Worm (Caenorhabditis elegans) whole organism, L1 larva: ENCODE results near the gene his-70.

ENCODE experiments used
- C16A3.4 ChIP-seq: fragments of 150-350 bp; optimal IDR thresholded peaks from 2 replicates; lab custom pipeline; 2014; ENCODE audit warnings: missing biosample characterization, missing genetic modification characterization
- F16B12.6 ChIP-seq: fragments of 150-350 bp; optimal IDR thresholded peaks from 2 replicates; lab custom pipeline; 2014; ENCODE audit warnings: missing biosample characterization, missing genetic modification characterization
- Y116A8C.19 ChIP-seq: sonication (generic microtip); optimal IDR thresholded peaks from 2 replicates; lab custom pipeline; 2016; ENCODE audit warnings: missing compliant biosample characterization, missing genetic modification characterization, borderline replicate concordance
- blmp-1 ChIP-seq: fragments of 150-350 bp; optimal IDR thresholded peaks from 2 replicates; lab custom pipeline; 2014; ENCODE audit warnings: missing biosample characterization, missing genetic modification characterization
- ceh-63 ChIP-seq: fragments of 200-800 bp; sonication (Bioruptor generic); optimal IDR thresholded peaks from 2 replicates; lab custom pipeline; 2018; ENCODE audit warnings: mild to moderate bottlenecking, missing genetic modification characterization, missing compliant biosample characterization
- ceh-82 ChIP-seq, 3 experiments: fragments of 150-350 bp in 1 of 3; sonication (generic microtip) in 2 of 3; optimal IDR thresholded peaks; 2 replicates each; lab custom pipeline; 2014 to 2017; ENCODE audit warnings: missing biosample characterization in 3 of 3, missing genetic modification characterization in 3 of 3
- ceh-90 ChIP-seq: sonication (generic microtip); optimal IDR thresholded peaks from 2 replicates; lab custom pipeline; 2016; ENCODE audit warnings: missing genetic modification characterization, missing compliant biosample characterization
- dsc-1 ChIP-seq: sonication (generic microtip); optimal IDR thresholded peaks from 2 replicates; lab custom pipeline; 2016; ENCODE audit warnings: mild to moderate bottlenecking, missing genetic modification characterization, missing compliant biosample characterization
- efl-1 ChIP-seq, 4 experiments: fragments of 150-350 bp; optimal IDR thresholded peaks in 3 of 4; peaks in 1 of 4; 1 replicate in 1 of 4; 2 replicates in 3 of 4; lab custom pipeline; 2014; ENCODE audit warnings: missing biosample characterization in 2 of 4, missing genetic modification characterization in 2 of 4, missing genetic modification reagents in 2 of 4
- egl-13 ChIP-seq: sonication (generic microtip); optimal IDR thresholded peaks from 2 replicates; lab custom pipeline; 2016; ENCODE audit warnings: missing genotype, missing genetic modification reagents, missing genetic modification characterization, missing compliant biosample characterization
- egl-27 ChIP-seq, 2 experiments: fragments of 150-350 bp in 1 of 2; sonication (generic microtip); optimal IDR thresholded peaks; 3 replicates each; lab custom pipeline; 2017 to 2018; ENCODE audit warnings: missing biosample characterization in 2 of 2, missing genetic modification characterization in 2 of 2, missing genetic modification reagents in 2 of 2
- elt-3 ChIP-seq, 6 experiments: fragments of 150-350 bp in 1 of 6; sonication (generic microtip); optimal IDR thresholded peaks; 2 replicates each; lab custom pipeline; 2017 to 2018; ENCODE audit warnings: missing biosample characterization in 6 of 6, missing genetic modification characterization in 6 of 6, inconsistent platforms in 1 of 6
- fkh-10 ChIP-seq: sonication (generic microtip); optimal IDR thresholded peaks from 2 replicates; lab custom pipeline; 2017; ENCODE audit warnings: missing biosample characterization, missing genetic modification reagents, missing genetic modification characterization
- irx-1 ChIP-seq: sonication (generic microtip); optimal IDR thresholded peaks from 2 replicates; lab custom pipeline; 2016; ENCODE audit warnings: missing genetic modification characterization, missing compliant biosample characterization
- jun-1 ChIP-seq: fragments of 150-350 bp; optimal IDR thresholded peaks from 2 replicates; lab custom pipeline; 2014; ENCODE audit warnings: missing biosample characterization, missing genetic modification reagents, missing genetic modification characterization
- lin-14 ChIP-seq: fragments of 200-800 bp; sonication (Bioruptor generic); optimal IDR thresholded peaks from 2 replicates; lab custom pipeline; 2018; ENCODE audit warnings: mild to moderate bottlenecking, missing genetic modification characterization, moderate library complexity, missing compliant biosample characterization
- lin-15B ChIP-seq: fragments of 150-350 bp; sonication (generic microtip); optimal IDR thresholded peaks from 3 replicates; lab custom pipeline; 2014; ENCODE audit warnings: missing biosample characterization, missing genetic modification characterization
- lin-35 ChIP-seq, 2 experiments: fragments of 150-350 bp; optimal IDR thresholded peaks; 2 replicates each; lab custom pipeline; 2014; ENCODE audit warnings: missing biosample characterization in 2 of 2, missing genetic modification characterization in 2 of 2, missing genetic modification reagents in 2 of 2
- lir-3 ChIP-seq: sonication (generic microtip); optimal IDR thresholded peaks from 2 replicates; lab custom pipeline; 2016; ENCODE audit warnings: mild to moderate bottlenecking, missing genetic modification characterization, moderate library complexity, missing compliant biosample characterization; ENCODE audit not compliant: poor library complexity
- mdl-1 ChIP-seq, 2 experiments: fragments of 150-350 bp; optimal IDR thresholded peaks; 2 replicates each; lab custom pipeline; 2014 to 2017; ENCODE audit warnings: missing biosample characterization in 2 of 2, missing genetic modification characterization in 2 of 2, inconsistent platforms in 1 of 2
- nhr-12 ChIP-seq: sonication (generic microtip); optimal IDR thresholded peaks from 2 replicates; lab custom pipeline; 2017; ENCODE audit warnings: missing biosample characterization, missing genetic modification characterization
- nhr-20 ChIP-seq: sonication (generic microtip); optimal IDR thresholded peaks from 2 replicates; lab custom pipeline; 2016; ENCODE audit warnings: mild to moderate bottlenecking, missing genetic modification characterization, missing compliant biosample characterization
- nhr-28 ChIP-seq: fragments of 150-350 bp; optimal IDR thresholded peaks from 2 replicates; lab custom pipeline; 2014; ENCODE audit warnings: missing biosample characterization, missing genetic modification characterization
- nhr-71 ChIP-seq: sonication (generic microtip); optimal IDR thresholded peaks from 2 replicates; lab custom pipeline; 2016; ENCODE audit warnings: mild to moderate bottlenecking, missing genetic modification characterization, moderate library complexity, missing compliant biosample characterization
- nhr-85 ChIP-seq: sonication (generic microtip); peaks from one replicate; lab custom pipeline; 2016; ENCODE audit warnings: missing genetic modification characterization, inconsistent platforms, missing compliant biosample characterization
- pax-3 ChIP-seq: fragments of 200-800 bp; sonication (Bioruptor generic); optimal IDR thresholded peaks from 2 replicates; lab custom pipeline; 2018; ENCODE audit warnings: mild to moderate bottlenecking, missing genetic modification characterization, moderate library complexity, missing compliant biosample characterization
- pqm-1 ChIP-seq: sonication (generic microtip); optimal IDR thresholded peaks from 3 replicates; lab custom pipeline; 2017; ENCODE audit warnings: missing biosample characterization, missing genetic modification characterization
- rnt-1 ChIP-seq: sonication (generic microtip); optimal IDR thresholded peaks from 2 replicates; lab custom pipeline; 2016; ENCODE audit warnings: mild to moderate bottlenecking, missing genetic modification characterization, moderate library complexity, missing compliant biosample characterization
- skn-1 ChIP-seq: fragments of 150-350 bp; optimal IDR thresholded peaks from 2 replicates; lab custom pipeline; 2014; ENCODE audit warnings: missing biosample characterization, missing genetic modification characterization
- snu-23 ChIP-seq: sonication (generic microtip); optimal IDR thresholded peaks from 2 replicates; lab custom pipeline; 2016; ENCODE audit warnings: missing genetic modification characterization, missing compliant biosample characterization
- tlp-1 ChIP-seq: fragments of 150-350 bp; optimal IDR thresholded peaks from 2 replicates; lab custom pipeline; 2014; ENCODE audit warnings: missing biosample characterization, missing genetic modification characterization
- unc-86 ChIP-seq: sonication (generic microtip); optimal IDR thresholded peaks from 2 replicates; lab custom pipeline; 2016; ENCODE audit warnings: missing genetic modification characterization, missing compliant biosample characterization
- unc-98 ChIP-seq: fragments of 200-800 bp; sonication (Bioruptor generic); IDR thresholded peaks from 2 replicates; pipeline ENCODE4 v1.3.6; 2022; ENCODE audit warnings: missing genetic modification characterization, missing compliant biosample characterization
- xbp-1 ChIP-seq: sonication (generic microtip); optimal IDR thresholded peaks from 2 replicates; lab custom pipeline; 2016; ENCODE audit warnings: missing genetic modification characterization, missing compliant biosample characterization
- zip-4 ChIP-seq: fragments of 200-800 bp; sonication (Bioruptor generic); optimal IDR thresholded peaks from 2 replicates; lab custom pipeline; 2018; ENCODE audit warnings: mild to moderate bottlenecking, missing genetic modification characterization, moderate library complexity, missing compliant biosample characterization

Gene his-70

DNA sequence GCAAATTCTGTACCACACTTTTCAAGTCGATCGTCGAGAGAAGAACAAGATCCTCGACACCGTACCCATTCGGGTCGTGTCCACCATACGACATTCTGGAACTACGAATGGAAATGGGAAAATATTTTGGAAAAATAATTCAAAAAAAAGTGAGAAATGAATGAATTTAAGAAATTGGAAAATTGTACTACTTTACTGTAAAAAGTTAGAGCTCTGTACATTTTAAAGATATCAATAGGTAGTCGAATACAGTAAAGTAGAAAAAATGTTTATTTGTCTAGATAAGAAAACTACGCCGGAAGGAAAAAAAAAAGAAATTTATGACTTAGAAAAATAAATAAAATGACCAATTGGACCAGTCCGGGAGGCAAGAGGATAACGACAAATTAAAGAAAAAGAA, 23.2 kb downstream of the his-70 start, which contains the start of gene hum-5:
hum-5 (minus strand) TSS at position 101 of the 400 bp plus-strand sequence.
- no peak for TF ChIP-seq fkh-10 (GFP tag; lab: Kevin White, UChicago)
- TF ChIP-seq ceh-63: no peak
- TF ChIP-seq mdl-1 (tag; optimal IDR thresholded peaks at IDR 0.05; lab: Kevin White, UChicago): no peak
- TF ChIP-seq dsc-1: no peak
- no peak for TF ChIP-seq egl-13
- no peak for TF ChIP-seq ceh-90 (tag; lab: Kevin White, UChicago)
- no peak for TF ChIP-seq pax-3 (tag; lab: Kevin White, UChicago)
- no peak for TF ChIP-seq unc-86 (tag; lab: Kevin White, UChicago)
- no peak for TF ChIP-seq xbp-1
- no peak for TF ChIP-seq snu-23 (GFP tag; lab: Kevin White, UChicago)
- no peak for TF ChIP-seq rnt-1 (tag; lab: Kevin White, UChicago)
- no peak for TF ChIP-seq F16B12.6 (tag; lab: Kevin White, UChicago)
- TF ChIP-seq nhr-85 (tag; lab: Kevin White, UChicago): no peak
- TF ChIP-seq, all 84 proteins: peak for 0

DNA sequence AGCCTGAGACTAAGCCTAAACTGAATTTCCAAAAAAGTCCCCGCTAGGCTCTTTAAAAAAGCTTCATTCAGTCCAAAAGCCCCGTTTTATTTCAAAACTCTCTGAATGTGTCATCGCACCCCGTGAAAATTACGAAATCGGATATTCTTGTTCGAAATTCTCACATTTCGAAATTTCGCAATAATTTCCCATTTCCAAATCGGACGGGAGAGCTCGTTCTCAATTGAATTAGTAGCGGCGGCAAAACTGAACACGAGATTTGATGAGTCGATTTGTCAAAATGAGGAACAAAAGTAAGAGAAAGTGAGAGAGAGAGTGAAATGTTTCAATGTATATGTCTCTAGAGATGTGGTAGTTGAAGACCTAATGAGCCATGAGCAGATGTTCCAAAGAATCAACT, 24.9 kb downstream of the his-70 start:
- TF ChIP-seq elt-3 (tag; optimal IDR thresholded peaks at IDR 0.05; lab: Kevin White, UChicago): no peak
- TF ChIP-seq nhr-20 (tag; lab: Kevin White, UChicago): no peak
- no peak for TF ChIP-seq lin-35 (GFP tag; optimal IDR thresholded peaks at IDR 0.05; lab: Kevin White, UChicago)
- TF ChIP-seq nhr-28 (tag; lab: Kevin White, UChicago): no peak
- no peak for TF ChIP-seq lin-15B
- TF ChIP-seq unc-98 (GFP tag; lab: Robert Waterston, UW): no peak
- TF ChIP-seq nhr-12 (tag; lab: Kevin White, UChicago): no peak
- no peak for TF ChIP-seq C16A3.4 (tag; lab: Kevin White, UChicago)
- no peak for TF ChIP-seq pqm-1 (tag; lab: Kevin White, UChicago)
- no peak for TF ChIP-seq jun-1 (tag; lab: Kevin White, UChicago)
- TF ChIP-seq tlp-1 (tag; lab: Kevin White, UChicago): no peak
- peak; percentile 1 for TF ChIP-seq blmp-1 (tag; lab: Kevin White, UChicago)
- TF ChIP-seq lir-3 (tag; lab: Kevin White, UChicago): no peak
- peak in 1 of 2 experiments; percentile 19 for TF ChIP-seq egl-27 (tag; optimal IDR thresholded peaks at IDR 0.05; lab: Kevin White, UChicago)
- TF ChIP-seq skn-1 (tag; lab: Kevin White, UChicago): peak; percentile 44
- TF ChIP-seq ceh-82 (tag; optimal IDR thresholded peaks at IDR 0.05; lab: Kevin White, UChicago): peak in 1 of 3 experiments; percentile 30
- TF ChIP-seq irx-1: no peak
- TF ChIP-seq zip-4 (GFP tag; lab: Kevin White, UChicago): peak; percentile 34
- TF ChIP-seq lin-14 (GFP tag; lab: Kevin White, UChicago): peak; percentile 62
- TF ChIP-seq nhr-71 (tag; lab: Kevin White, UChicago): peak; percentile 18

ce11 chrIII:4030839-4031238, 29.1 kb downstream of the his-70 start:
- no peak for TF ChIP-seq efl-1 (optimal IDR thresholded peaks at IDR 0.05; lab: Kevin White, UChicago)
- peak in 1 of 2 experiments; percentile 72 for TF ChIP-seq efl-1 (GFP tag; optimal IDR thresholded peaks at IDR 0.05 in 1 of 2; lab: Kevin White, UChicago)
- no peak for TF ChIP-seq Y116A8C.19 (tag; lab: Kevin White, UChicago)
- TF ChIP-seq, all 84 proteins: peak for 1

- TF ChIP-seq unc-98 (GFP tag; lab: Robert Waterston, UW) (no peak), dsc-1 (peak; percentile 40)
Observed at ce11 chrIII:4028061-4028460, 31.9 kb downstream of the his-70 start, which contains the start of gene T02C12.5. TSS of gene T02C12.5 (minus strand) at chrIII:4028161.
